Fruit fly (Drosophila melanogaster): ENCODE measurements around the gene Gdap1.

The Gdap1 gene

dm6 chr3L:5154917-5155613 is 13.3 kb downstream of the Gdap1 start (continued):
- TF ChIP-seq bab2 (GFP tag; optimal IDR thresholded peaks at IDR 0.05) (peak; percentile 69), stwl (tag; optimal IDR thresholded peaks at IDR 0.05) (no peak), trem (tag; optimal IDR thresholded peaks at IDR 0.05) (no peak), CG8290 (GFP tag; optimal IDR thresholded peaks at IDR 0.05) (peak; percentile 22), CG8290 (tag; optimal IDR thresholded peaks at IDR 0.05) (peak in 1 of 2 experiments; percentile 21), YL-1 (GFP tag; optimal IDR thresholded peaks at IDR 0.05) (no peak), Eip74EF (GFP tag; optimal IDR thresholded peaks at IDR 0.05) (peak in 1 of 2 experiments; percentile 32), CG2129 (GFP tag; IDR thresholded peaks at IDR 0.05; ENCODE audit: partially characterized antibody) (no peak), ro (GFP tag; IDR thresholded peaks at IDR 0.05) (no peak; the same call in 1 of the 2 replicates), CG16813 (GFP tag; IDR thresholded peaks at IDR 0.05; ENCODE audit: partially characterized antibody) (no peak), CG14860 (GFP tag; IDR thresholded peaks at IDR 0.05; ENCODE audit: partially characterized antibody) (no peak), CG1832 (GFP tag; optimal IDR thresholded peaks at IDR 0.05) (no peak), Stat92E (GFP tag; optimal IDR thresholded peaks at IDR 0.05) (no peak), CG12942 (GFP tag; optimal IDR thresholded peaks at IDR 0.05) (peak; percentile 26), al (GFP tag; IDR thresholded peaks at IDR 0.05) (no peak), pzg (GFP tag; optimal IDR thresholded peaks at IDR 0.05) (no peak), zen (tag; optimal IDR thresholded peaks at IDR 0.05) (no peak), zfh1 (GFP tag; IDR thresholded peaks at IDR 0.05) (peak; percentile 86), CG11456 (GFP tag; IDR thresholded peaks at IDR 0.05) (peak; percentile 81), CG10565 (GFP tag; optimal IDR thresholded peaks at IDR 0.05) (no peak), ara (GFP tag; IDR thresholded peaks at IDR 0.05) (peak; percentile 69), so (GFP tag; IDR thresholded peaks at IDR 0.05) (peak; percentile 82; the same call in 2 of the 3 replicates), MBD-R2 (GFP tag; IDR thresholded peaks at IDR 0.05) (peak; percentile 66), CG33213 (GFP tag; optimal IDR thresholded peaks at IDR 0.05) (peak; percentile 63), Hr39 (optimal IDR thresholded peaks at IDR 0.05) (no peak), tap (tag; optimal IDR thresholded peaks at IDR 0.05) (peak; percentile 39), danr (GFP tag; IDR thresholded peaks at IDR 0.05) (0 out of 2 replicates have a peak, but pooled peaks have one; percentile 28), CG11085 (GFP tag; IDR thresholded peaks at IDR 0.05) (peak; percentile 69; the same call in 1 of the 2 replicates), slp2 (GFP tag; optimal IDR thresholded peaks at IDR 0.05) (peak; percentile 46), Adf1 (GFP tag; IDR thresholded peaks at IDR 0.05) (peak; percentile 46), Spps (tag; optimal IDR thresholded peaks at IDR 0.05) (peak; percentile 2), Hand (GFP tag; optimal IDR thresholded peaks at IDR 0.05) (peak; percentile 84), CG10321 (GFP tag; IDR thresholded peaks at IDR 0.05) (peak; percentile 41; the same call in 1 of the 2 replicates), CG9817 (tag; optimal IDR thresholded peaks at IDR 0.05) (peak; percentile 66), Gsc (GFP tag; IDR thresholded peaks at IDR 0.05) (no peak), Myb (GFP tag; optimal IDR thresholded peaks at IDR 0.05) (peak; percentile 57), CrebB (tag; optimal IDR thresholded peaks at IDR 0.05) (peak; percentile 56), abd-A (tag; optimal IDR thresholded peaks at IDR 0.05) (peak; percentile 100), Tbp (GFP tag; optimal IDR thresholded peaks at IDR 0.05) (no peak), z (GFP tag; IDR thresholded peaks at IDR 0.05) (no peak), schlank (tag; optimal IDR thresholded peaks at IDR 0.05) (peak; percentile 54), gsb (GFP tag; IDR thresholded peaks at IDR 0.05) (peak; percentile 43; the same call in 1 of the 2 replicates), CG30403 (GFP tag; optimal IDR thresholded peaks at IDR 0.05) (peak; percentile 81), CG34422 (GFP tag; IDR thresholded peaks at IDR 0.05) (no peak; the same call in 2 of the 3 replicates), grau (tag; optimal IDR thresholded peaks at IDR 0.05) (peak; percentile 59), CG15479 (GFP tag; optimal IDR thresholded peaks at IDR 0.05) (no peak), dimm (GFP tag; IDR thresholded peaks at IDR 0.05) (0 out of 2 replicates have a peak, but pooled peaks have one; percentile 58), CG14441 (GFP tag; IDR thresholded peaks at IDR 0.05) (peak; percentile 85), Sin3A (optimal IDR thresholded peaks at IDR 0.05) (no peak), CG9876 (GFP tag; optimal IDR thresholded peaks at IDR 0.05) (peak; percentile 35)

All from whole organism, embryonic.